Worm (Caenorhabditis elegans): ENCODE measurements around the gene clec-122.

- no peak for TF ChIP-seq nhr-28 (tag; optimal IDR thresholded peaks at IDR 0.05)
- TF ChIP-seq snpc-4 (tag; optimal IDR thresholded peaks at IDR 0.05): no peak
- no peak for TF ChIP-seq pha-4 (tag; optimal IDR thresholded peaks at IDR 0.05)
- TF ChIP-seq tbx-2 (tag; optimal IDR thresholded peaks at IDR 0.05): no peak
- no peak for TF ChIP-seq nhr-12 (tag; optimal IDR thresholded peaks at IDR 0.05)
- TF ChIP-seq daf-12 (tag; optimal IDR thresholded peaks at IDR 0.05): no peak
- no peak for TF ChIP-seq egl-27 (tag; optimal IDR thresholded peaks at IDR 0.05)
- no peak for TF ChIP-seq lin-39 (tag; optimal IDR thresholded peaks at IDR 0.05)
- TF ChIP-seq mdl-1 (tag; optimal IDR thresholded peaks at IDR 0.05): no peak
- TF ChIP-seq elt-3 (tag; optimal IDR thresholded peaks at IDR 0.05): no peak
- TF ChIP-seq ceh-28 (tag; optimal IDR thresholded peaks at IDR 0.05): peak; percentile 78
- no peak for TF ChIP-seq nhr-23 (tag; optimal IDR thresholded peaks at IDR 0.05)
- no peak for TF ChIP-seq unc-39 (tag; optimal IDR thresholded peaks at IDR 0.05)
- TF ChIP-seq unc-62 (GFP tag; optimal IDR thresholded peaks at IDR 0.05): no peak
Observed at ce11 chrII:3066401-3066800, 39.5 kb upstream of the clec-122 start.
